Fruit fly (Drosophila melanogaster) whole organism, embryonic: ENCODE results near the gene CG4115.
A peak's percentile ranks its signal among the peaks of the same experiment; 100 is the strongest.

Experiments
- CG10321 ChIP-seq: fragments of 200-800 bp; sonication (Bioruptor generic); IDR thresholded peaks from 2 replicates; pipeline ENCODE4 v1.3.6; 2022; ENCODE audit warnings: missing biosample characterization, missing genetic modification characterization
- CG11456 ChIP-seq: fragments of 200-800 bp; sonication (Bioruptor generic); IDR thresholded peaks from 3 replicates; pipeline ENCODE4 v1.3.6; 2022; ENCODE audit warnings: missing biosample characterization, missing genetic modification characterization
- CG11696 ChIP-seq: fragments of 200-800 bp; sonication (Bioruptor generic); IDR thresholded peaks from 2 replicates; pipeline ENCODE4 v1.3.6; 2022; ENCODE audit warnings: missing biosample characterization, missing genetic modification characterization
- CG13894 ChIP-seq: fragments of 200-800 bp; sonication (Bioruptor generic); optimal IDR thresholded peaks from 3 replicates; lab custom pipeline; 2018; ENCODE audit warnings: missing biosample characterization, mild to moderate bottlenecking, missing genetic modification characterization, moderate library complexity
- CG14965 ChIP-seq: fragments of 200-800 bp; sonication (Bioruptor generic); optimal IDR thresholded peaks from 2 replicates; lab custom pipeline; 2016; ENCODE audit warnings: missing biosample characterization, missing genetic modification characterization, borderline replicate concordance
- CG15073 ChIP-seq: fragments of 200-800 bp; sonication (Bioruptor generic); optimal IDR thresholded peaks from 2 replicates; lab custom pipeline; 2016; ENCODE audit warnings: missing biosample characterization, missing genetic modification characterization
- CG1602 ChIP-seq: fragments of 200-800 bp; sonication (Bioruptor generic); optimal IDR thresholded peaks from 3 replicates; lab custom pipeline; 2016; ENCODE audit warnings: missing biosample characterization, missing genetic modification characterization
- CG17361 ChIP-seq: fragments of 200-800 bp; sonication (Bioruptor generic); IDR thresholded peaks from 3 replicates; pipeline ENCODE4 v1.3.6; 2022; ENCODE audit warnings: missing biosample characterization, missing genetic modification characterization
- CG18764 ChIP-seq: fragments of 200-800 bp; sonication (Bioruptor generic); optimal IDR thresholded peaks from 3 replicates; lab custom pipeline; 2016; ENCODE audit warnings: missing biosample characterization, missing genetic modification characterization
- CG2129 ChIP-seq: fragments of 200-800 bp; sonication (Bioruptor generic); IDR thresholded peaks from 2 replicates; pipeline ENCODE4 v1.3.6; 2022; ENCODE audit warnings: missing biosample characterization, missing genetic modification characterization; ENCODE audit not compliant: partially characterized antibody
- CG2889 ChIP-seq: fragments of 200-800 bp; sonication (Bioruptor generic); IDR thresholded peaks from 3 replicates; pipeline ENCODE4 v1.3.6; 2022; ENCODE audit warnings: missing biosample characterization, missing genetic modification characterization
- CG3163 ChIP-seq: fragments of 200-800 bp; sonication (Bioruptor generic); optimal IDR thresholded peaks from 3 replicates; lab custom pipeline; 2016; ENCODE audit warnings: missing biosample characterization, missing genetic modification characterization
- CG6272 ChIP-seq: fragments of 200-800 bp; sonication (Bioruptor generic); IDR thresholded peaks from 2 replicates; pipeline ENCODE4 v1.3.6; 2022; ENCODE audit warnings: missing biosample characterization, missing genetic modification characterization
- CG6765 ChIP-seq: fragments of 200-800 bp; sonication (Bioruptor generic); optimal IDR thresholded peaks from 3 replicates; lab custom pipeline; 2017; ENCODE audit warnings: missing biosample characterization, mild to moderate bottlenecking, missing genetic modification characterization
- CG8924 ChIP-seq: fragments of 200-800 bp; optimal IDR thresholded peaks from 3 replicates; lab custom pipeline; 2019; ENCODE audit warnings: missing biosample characterization, mild to moderate bottlenecking, missing genetic modification characterization, moderate library complexity
- CG9437 ChIP-seq: fragments of 200-800 bp; sonication (Bioruptor generic); optimal IDR thresholded peaks from 2 replicates; lab custom pipeline; 2018; ENCODE audit warnings: missing biosample characterization, mild to moderate bottlenecking, missing genetic modification characterization
- CG9797 ChIP-seq: fragments of 200-800 bp; sonication (Bioruptor generic); optimal IDR thresholded peaks from 3 replicates; lab custom pipeline; 2018; ENCODE audit warnings: missing biosample characterization, mild to moderate bottlenecking, missing genetic modification characterization
- CG9876 ChIP-seq: fragments of 200-800 bp; sonication (Bioruptor generic); optimal IDR thresholded peaks from 2 replicates; lab custom pipeline; 2016; ENCODE audit warnings: missing biosample characterization, missing genetic modification characterization
- Dll ChIP-seq: fragments of 200-800 bp; sonication (Bioruptor generic); IDR thresholded peaks from 4 replicates; pipeline ENCODE4 v1.3.6; 2022; ENCODE audit warnings: missing biosample characterization, missing genetic modification characterization; ENCODE audit not compliant: partially characterized antibody
- E2f2 ChIP-seq: fragments of 200-800 bp; sonication (Bioruptor generic); IDR thresholded peaks from 2 replicates; pipeline ENCODE4 v1.3.6; 2022; ENCODE audit warnings: missing biosample characterization, missing genetic modification characterization
- HLHmδ ChIP-seq: fragments of 200-800 bp; sonication (Bioruptor generic); optimal IDR thresholded peaks from 2 replicates; lab custom pipeline; 2018; ENCODE audit warnings: missing biosample characterization, mild to moderate bottlenecking, missing genetic modification characterization, moderate library complexity
- Meics ChIP-seq: fragments of 200-800 bp; sonication (Bioruptor generic); optimal IDR thresholded peaks from 2 replicates; lab custom pipeline; 2017; ENCODE audit warnings: missing biosample characterization, mild to moderate bottlenecking, missing genetic modification characterization
- Myb ChIP-seq: fragments of 200-800 bp; sonication (Bioruptor generic); optimal IDR thresholded peaks from 2 replicates; lab custom pipeline; 2016; ENCODE audit warnings: missing biosample characterization, missing genetic modification characterization
- NK7.1 ChIP-seq: fragments of 200-800 bp; sonication (Bioruptor generic); optimal IDR thresholded peaks from 3 replicates; lab custom pipeline; 2016; ENCODE audit warnings: missing biosample characterization, missing genetic modification characterization
- Optix ChIP-seq: fragments of 200-800 bp; sonication (Bioruptor generic); IDR thresholded peaks from 3 replicates; pipeline ENCODE4 v1.3.6; 2022; ENCODE audit warnings: missing biosample characterization, missing genetic modification characterization
- Side ChIP-seq: fragments of 200-800 bp; sonication (Bioruptor generic); optimal IDR thresholded peaks from 2 replicates; lab custom pipeline; 2016; ENCODE audit warnings: missing biosample characterization, missing genetic modification characterization
- Sox100B ChIP-seq: fragments of 200-800 bp; sonication (Bioruptor generic); optimal IDR thresholded peaks from 3 replicates; lab custom pipeline; 2018; ENCODE audit warnings: missing biosample characterization, mild to moderate bottlenecking, missing genetic modification characterization
- Ssrp ChIP-seq: fragments of 200-800 bp; sonication (Bioruptor generic); optimal IDR thresholded peaks from 2 replicates; lab custom pipeline; 2018; ENCODE audit warnings: missing biosample characterization, mild to moderate bottlenecking, missing genetic modification characterization, moderate library complexity
- Tbp ChIP-seq: fragments of >200 bp; optimal IDR thresholded peaks from 2 replicates; lab custom pipeline; 2018; ENCODE audit warnings: missing biosample characterization, missing genetic modification characterization
- Trl ChIP-seq, 3 experiments: fragments of >200 bp in 2 of 3; fragments of 200-800 bp in 1 of 3; sonication (Bioruptor generic) in 1 of 3; optimal IDR thresholded peaks; 2 replicates in 1 of 3; 3 replicates in 2 of 3; lab custom pipeline; 2016 to 2017; ENCODE audit warnings: missing biosample characterization in 1 of 3, missing genetic modification characterization in 1 of 3
- dysf ChIP-seq: fragments of 200-800 bp; sonication (Bioruptor generic); IDR thresholded peaks from 3 replicates; pipeline ENCODE4 v1.3.6; 2022; ENCODE audit warnings: missing biosample characterization, missing genetic modification characterization
- exex ChIP-seq: fragments of 200-800 bp; sonication (Bioruptor generic); optimal IDR thresholded peaks from 4 replicates; lab custom pipeline; 2018; ENCODE audit warnings: missing biosample characterization, mild to moderate bottlenecking, missing genetic modification characterization, moderate library complexity
- gcm2 ChIP-seq: fragments of 200-800 bp; sonication (Bioruptor generic); optimal IDR thresholded peaks from 2 replicates; lab custom pipeline; 2016; ENCODE audit warnings: missing biosample characterization, missing genetic modification characterization
- grn ChIP-seq: fragments of 200-800 bp; sonication (Bioruptor generic); optimal IDR thresholded peaks from 3 replicates; lab custom pipeline; 2017; ENCODE audit warnings: missing biosample characterization, missing genetic modification characterization
- gsb ChIP-seq: fragments of 200-800 bp; sonication (Bioruptor generic); IDR thresholded peaks from 2 replicates; pipeline ENCODE4 v1.3.6; 2022; ENCODE audit warnings: missing biosample characterization, missing genetic modification characterization
- jigr1 ChIP-seq: fragments of 200-800 bp; sonication (Bioruptor generic); IDR thresholded peaks from 3 replicates; pipeline ENCODE4 v1.3.6; 2022; ENCODE audit warnings: missing biosample characterization, missing genetic modification characterization
- kah ChIP-seq: fragments of 200-800 bp; sonication (Bioruptor generic); optimal IDR thresholded peaks from 2 replicates; lab custom pipeline; 2018; ENCODE audit warnings: missing biosample characterization, mild to moderate bottlenecking, missing genetic modification characterization
- lbe ChIP-seq: fragments of 200-800 bp; sonication (Bioruptor generic); optimal IDR thresholded peaks from 2 replicates; lab custom pipeline; 2016; ENCODE audit warnings: missing biosample characterization, mild to moderate bottlenecking, missing genetic modification characterization
- mirr ChIP-seq: fragments of 200-800 bp; sonication (Bioruptor generic); optimal IDR thresholded peaks from 3 replicates; lab custom pipeline; 2018; ENCODE audit warnings: missing biosample characterization, mild to moderate bottlenecking, missing genetic modification characterization
- org-1 ChIP-seq: fragments of 200-800 bp; sonication (Bioruptor generic); optimal IDR thresholded peaks from 2 replicates; lab custom pipeline; 2017; ENCODE audit warnings: missing biosample characterization, missing genetic modification characterization
- peb ChIP-seq: fragments of 200-800 bp; sonication (Bioruptor generic); IDR thresholded peaks from 2 replicates; pipeline ENCODE4 v1.3.6; 2022; ENCODE audit warnings: missing biosample characterization, missing genetic modification characterization
- ranshi ChIP-seq: fragments of 200-800 bp; sonication (Bioruptor generic); IDR thresholded peaks from 2 replicates; pipeline ENCODE4 v1.3.6; 2022; ENCODE audit warnings: missing biosample characterization, missing genetic modification characterization
- sc ChIP-seq, 3 experiments: fragments of >200 bp in 2 of 3; fragments of 200-800 bp in 1 of 3; sonication (Bioruptor generic) in 1 of 3; optimal IDR thresholded peaks; 2 replicates in 2 of 3; 3 replicates in 1 of 3; lab custom pipeline; 2017; ENCODE audit warnings: mild to moderate bottlenecking in 1 of 3, missing biosample characterization in 1 of 3, missing genetic modification characterization in 1 of 3, missing genetic modification reagents in 1 of 3
- sd ChIP-seq: fragments of 200-800 bp; sonication (Bioruptor generic); optimal IDR thresholded peaks from 3 replicates; lab custom pipeline; 2018; ENCODE audit warnings: missing biosample characterization, mild to moderate bottlenecking, missing genetic modification characterization, moderate library complexity
- sug ChIP-seq: fragments of 200-800 bp; optimal IDR thresholded peaks from 2 replicates; lab custom pipeline; 2019; ENCODE audit warnings: missing biosample characterization, mild to moderate bottlenecking, missing genetic modification characterization, moderate library complexity
- unc-4 ChIP-seq: fragments of 200-800 bp; sonication (Bioruptor generic); IDR thresholded peaks from 2 replicates; pipeline ENCODE4 v1.3.6; 2022; ENCODE audit warnings: missing biosample characterization, missing genetic modification characterization; ENCODE audit not compliant: partially characterized antibody

The CG4115 gene

dm6 chr3R:12365887-12366286 lies 6.1 kb downstream of the CG4115 start:
- TF ChIP-seq exex (tag; lab: Kevin White, UChicago) (peak; percentile 76), Side (GFP tag; lab: Kevin White, UChicago) (no peak), sd (tag; lab: Kevin White, UChicago) (peak; percentile 44), Optix (GFP tag; lab: Robert Waterston, UW) (no peak), CG6272 (GFP tag; lab: Robert Waterston, UW) (no peak), CG18764 (GFP tag; lab: Kevin White, UChicago) (no peak), sug (tag; lab: Kevin White, UChicago) (peak; percentile 93), unc-4 (GFP tag; lab: Robert Waterston, UW) (no peak), CG13894 (tag; lab: Kevin White, UChicago) (no peak), NK7.1 (GFP tag; lab: Kevin White, UChicago) (no peak), grn (GFP tag; lab: Kevin White, UChicago) (peak; percentile 67), CG17361 (GFP tag; lab: Robert Waterston, UW) (no peak), mirr (peak; percentile 56)
- TF ChIP-seq, all 482 proteins: peak for 5

DNA sequence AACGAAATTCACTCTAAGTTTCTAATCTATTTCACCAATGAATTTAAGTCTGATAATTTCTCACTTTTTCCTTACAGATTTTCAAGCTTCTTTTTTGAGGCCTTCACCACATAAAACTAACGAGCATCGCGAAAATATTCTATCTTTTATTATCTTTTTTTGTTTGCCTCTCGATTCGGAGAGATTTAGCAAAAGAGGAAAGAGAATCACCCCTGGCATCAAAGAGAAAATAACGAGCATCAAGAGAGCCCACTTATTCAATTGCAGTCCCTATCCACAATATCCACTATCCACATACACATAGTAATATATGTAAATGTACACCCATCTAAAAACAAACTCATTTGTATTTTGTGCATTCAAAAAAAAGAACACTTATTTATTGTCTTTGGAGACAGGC lies 7.7 kb downstream of the CG4115 start, which contains the start of gene GstD9:
TSS of gene GstD9 (minus strand) at position 101 of the 400 bp plus-strand sequence.
- TF ChIP-seq CG1602 (GFP tag; lab: Kevin White, UChicago) (no peak), gcm2 (GFP tag; lab: Kevin White, UChicago) (no peak), CG3163 (GFP tag; lab: Kevin White, UChicago) (peak; percentile 76), gsb (GFP tag; lab: Robert Waterston, UW) (no peak), CG14965 (no peak), ranshi (GFP tag; lab: Robert Waterston, UW) (no peak), CG11456 (GFP tag; lab: Robert Waterston, UW) (no peak), HLHmδ (GFP tag; lab: Kevin White, UChicago) (no peak), CG15073 (GFP tag; lab: Kevin White, UChicago) (no peak), Trl (optimal IDR thresholded peaks at IDR 0.05; lab: Kevin White, UChicago) (peak; percentile 31 to 43), Trl (GFP tag; optimal IDR thresholded peaks at IDR 0.05; lab: Kevin White, UChicago) (no peak), E2f2 (GFP tag; lab: Robert Waterston, UW) (no peak)

- TF ChIP-seq CG8924 (tag; lab: Kevin White, UChicago) (peak; percentile 46), Ssrp (tag; lab: Kevin White, UChicago) (no peak), org-1 (GFP tag; lab: Kevin White, UChicago) (peak; percentile 25), Dll (GFP tag; lab: Robert Waterston, UW) (peak; percentile 54; the same call in 1 of the 4 replicates), peb (GFP tag; lab: Robert Waterston, UW) (no peak), CG6765 (GFP tag; lab: Kevin White, UChicago) (peak; percentile 37), Myb (GFP tag; lab: Kevin White, UChicago) (peak; percentile 4), CG9876 (GFP tag; lab: Kevin White, UChicago) (no peak), sc (optimal IDR thresholded peaks at IDR 0.05; lab: Kevin White, UChicago) (no peak), sc (GFP tag; optimal IDR thresholded peaks at IDR 0.05; lab: Kevin White, UChicago) (no peak), Meics (GFP tag; lab: Kevin White, UChicago) (peak; percentile 73), CG11696 (GFP tag; lab: Robert Waterston, UW) (peak; percentile 79), kah (GFP tag; lab: Kevin White, UChicago) (no peak), CG10321 (0 out of 2 replicates have a peak, but pooled peaks have one; percentile 20), CG2129 (GFP tag; lab: Robert Waterston, UW) (no peak), CG9797 (GFP tag; lab: Kevin White, UChicago) (no peak), lbe (GFP tag; lab: Kevin White, UChicago) (no peak), Sox100B (GFP tag; lab: Kevin White, UChicago) (peak; percentile 18), Tbp (GFP tag; lab: Kevin White, UChicago) (no peak), jigr1 (GFP tag; lab: Robert Waterston, UW) (no peak), dysf (peak; percentile 59), sug (tag; lab: Kevin White, UChicago) (peak; percentile 56), CG2889 (GFP tag; lab: Robert Waterston, UW) (no peak), CG9437 (GFP tag; lab: Kevin White, UChicago) (peak; percentile 35)
Measured at dm6 chr3R:12369135-12369792, 9.5 kb downstream of the CG4115 start, which contains the start of gene GstD1. Gene GstD1 (minus strand): TSS chr3R:12369268.
